Worm (Caenorhabditis elegans) whole organism, L2 larva: ENCODE measurements around the gene ints-2.

Experiments used
- C34F6.9 ChIP-seq: fragments of 150-350 bp; optimal IDR thresholded peaks from 2 replicates; lab custom pipeline; 2014; ENCODE audit warnings: missing biosample characterization, missing genetic modification characterization
- F13H6.1 ChIP-seq: sonication (generic microtip); optimal IDR thresholded peaks from 2 replicates; lab custom pipeline; 2016; ENCODE audit warnings: missing genetic modification characterization, missing compliant biosample characterization
- R02D3.7 ChIP-seq: fragments of 150-350 bp; optimal IDR thresholded peaks from 2 replicates; lab custom pipeline; 2014; ENCODE audit warnings: missing biosample characterization, missing genetic modification characterization
- ZK546.5 ChIP-seq: sonication (generic microtip); optimal IDR thresholded peaks from 2 replicates; lab custom pipeline; 2017; ENCODE audit warnings: missing biosample characterization, missing genetic modification characterization
- alr-1 ChIP-seq: fragments of 150-350 bp; optimal IDR thresholded peaks from 2 replicates; lab custom pipeline; 2014; ENCODE audit warnings: missing biosample characterization, missing genetic modification characterization
- aly-2 ChIP-seq: fragments of 150-350 bp; optimal IDR thresholded peaks from 2 replicates; lab custom pipeline; 2014; ENCODE audit warnings: missing biosample characterization, missing genetic modification characterization
- ama-1 ChIP-seq: fragments of 150-350 bp; optimal IDR thresholded peaks from 2 replicates; lab custom pipeline; 2018; ENCODE audit warnings: inconsistent platforms
- blmp-1 ChIP-seq: sonication (generic microtip); optimal IDR thresholded peaks from 2 replicates; lab custom pipeline; 2017; ENCODE audit warnings: missing genetic modification characterization, mild to moderate bottlenecking, missing compliant biosample characterization, antibody characterized with exemption, moderate library complexity; ENCODE audit not compliant: insufficient read depth
- ceh-16 ChIP-seq: fragments of 150-350 bp; optimal IDR thresholded peaks from 2 replicates; lab custom pipeline; 2014; ENCODE audit warnings: missing biosample characterization, missing genetic modification characterization
- ceh-82 ChIP-seq: fragments of 150-350 bp; optimal IDR thresholded peaks from 2 replicates; lab custom pipeline; 2014; ENCODE audit warnings: missing biosample characterization, missing genetic modification characterization
- crh-2 ChIP-seq: sonication (generic microtip); optimal IDR thresholded peaks from 2 replicates; lab custom pipeline; 2017; ENCODE audit warnings: missing biosample characterization, missing genetic modification characterization
- dmd-4 ChIP-seq: sonication (generic microtip); optimal IDR thresholded peaks from 2 replicates; lab custom pipeline; 2017; ENCODE audit warnings: missing biosample characterization, missing genetic modification characterization
- egl-27 ChIP-seq: sonication (generic microtip); optimal IDR thresholded peaks from 3 replicates; lab custom pipeline; 2017; ENCODE audit warnings: missing biosample characterization, missing genetic modification reagents, missing genetic modification characterization
- elt-1 ChIP-seq: fragments of 150-350 bp; optimal IDR thresholded peaks from 2 replicates; lab custom pipeline; 2014; ENCODE audit warnings: missing biosample characterization, missing genetic modification characterization
- elt-3 ChIP-seq: sonication (generic microtip); optimal IDR thresholded peaks from 2 replicates; lab custom pipeline; 2017; ENCODE audit warnings: missing biosample characterization, missing genetic modification characterization
- fos-1 ChIP-seq: fragments of 150-350 bp; optimal IDR thresholded peaks from 2 replicates; lab custom pipeline; 2014; ENCODE audit warnings: missing biosample characterization, missing genetic modification characterization
- gmeb-1 ChIP-seq: fragments of 150-350 bp; optimal IDR thresholded peaks from 2 replicates; lab custom pipeline; 2014; ENCODE audit warnings: missing biosample characterization, missing genetic modification characterization
- lin-11 ChIP-seq: fragments of 150-350 bp; sonication (generic microtip); optimal IDR thresholded peaks from 2 replicates; lab custom pipeline; 2014; ENCODE audit warnings: missing biosample characterization, missing genetic modification characterization, inconsistent platforms, mixed read lengths
- lin-13 ChIP-seq: fragments of 150-350 bp; optimal IDR thresholded peaks from 2 replicates; lab custom pipeline; 2014; ENCODE audit warnings: missing biosample characterization, missing genetic modification reagents, missing genetic modification characterization
- lin-39 ChIP-seq: fragments of 150-350 bp; optimal IDR thresholded peaks from 2 replicates; lab custom pipeline; 2014; ENCODE audit warnings: missing biosample characterization, missing genetic modification reagents, missing genetic modification characterization
- lsy-2 ChIP-seq, 2 experiments: fragments of 150-350 bp in 1 of 2; sonication (generic microtip) in 1 of 2; optimal IDR thresholded peaks; 2 replicates each; lab custom pipeline; 2014 to 2017; ENCODE audit warnings: missing biosample characterization in 2 of 2, missing genetic modification characterization in 2 of 2
- mab-5 ChIP-seq: fragments of 150-350 bp; optimal IDR thresholded peaks from 2 replicates; lab custom pipeline; 2014; ENCODE audit warnings: missing biosample characterization, missing genetic modification characterization
- mbf-1 ChIP-seq: sonication (generic microtip); optimal IDR thresholded peaks from 2 replicates; lab custom pipeline; 2017; ENCODE audit warnings: missing biosample characterization, missing genetic modification characterization
- mdl-1 ChIP-seq, 2 experiments: fragments of 150-350 bp in 1 of 2; sonication (generic microtip) in 1 of 2; optimal IDR thresholded peaks; 2 replicates each; lab custom pipeline; 2017; ENCODE audit warnings: missing biosample characterization in 2 of 2, missing genetic modification characterization in 2 of 2
- nhr-10 ChIP-seq: sonication (generic microtip); optimal IDR thresholded peaks from 2 replicates; lab custom pipeline; 2017; ENCODE audit warnings: missing biosample characterization, missing genetic modification characterization
- nhr-11 ChIP-seq: fragments of 150-350 bp; optimal IDR thresholded peaks from 2 replicates; lab custom pipeline; 2014; ENCODE audit warnings: missing biosample characterization, missing genetic modification characterization
- nhr-12 ChIP-seq: fragments of 150-350 bp; optimal IDR thresholded peaks from 2 replicates; lab custom pipeline; 2014; ENCODE audit warnings: missing biosample characterization, missing genetic modification characterization
- nhr-129 ChIP-seq: fragments of 150-350 bp; optimal IDR thresholded peaks from 2 replicates; lab custom pipeline; 2014; ENCODE audit warnings: missing biosample characterization, missing genetic modification characterization
- nhr-21 ChIP-seq: fragments of 150-350 bp; optimal IDR thresholded peaks from 2 replicates; lab custom pipeline; 2014; ENCODE audit warnings: missing biosample characterization, missing genetic modification characterization
- nhr-23 ChIP-seq: fragments of 150-350 bp; optimal IDR thresholded peaks from 2 replicates; lab custom pipeline; 2014; ENCODE audit warnings: missing biosample characterization, missing genetic modification reagents, missing genetic modification characterization
- nhr-237 ChIP-seq: fragments of 150-350 bp; optimal IDR thresholded peaks from 2 replicates; lab custom pipeline; 2014; ENCODE audit warnings: missing biosample characterization, missing genetic modification characterization
- nhr-25 ChIP-seq: fragments of 150-350 bp; sonication (generic microtip); optimal IDR thresholded peaks from 3 replicates; lab custom pipeline; 2014; ENCODE audit warnings: missing biosample characterization, missing genetic modification characterization
- nhr-6 ChIP-seq: fragments of 150-350 bp; optimal IDR thresholded peaks from 2 replicates; lab custom pipeline; 2014; ENCODE audit warnings: missing biosample characterization, missing genetic modification characterization
- nhr-77 ChIP-seq: fragments of 150-350 bp; optimal IDR thresholded peaks from 2 replicates; lab custom pipeline; 2014; ENCODE audit warnings: missing biosample characterization, missing genetic modification characterization
- peb-1 ChIP-seq: fragments of 150-350 bp; optimal IDR thresholded peaks from 2 replicates; lab custom pipeline; 2014; ENCODE audit warnings: missing biosample characterization, missing genetic modification characterization
- sem-4 ChIP-seq: fragments of 150-350 bp; optimal IDR thresholded peaks from 2 replicates; lab custom pipeline; 2014; ENCODE audit warnings: missing biosample characterization, missing genetic modification reagents, missing genetic modification characterization
- skn-1 ChIP-seq: sonication (generic microtip); optimal IDR thresholded peaks from 2 replicates; lab custom pipeline; 2017; ENCODE audit warnings: missing biosample characterization, missing genetic modification characterization
- sma-3 ChIP-seq: sonication (generic microtip); optimal IDR thresholded peaks from 2 replicates; lab custom pipeline; 2016; ENCODE audit warnings: missing genetic modification reagents, missing genetic modification characterization, missing compliant biosample characterization
- sma-9 ChIP-seq, 2 experiments: fragments of 150-350 bp in 1 of 2; sonication (generic microtip) in 1 of 2; optimal IDR thresholded peaks; 2 replicates each; lab custom pipeline; 2014 to 2016; ENCODE audit warnings: missing genetic modification characterization in 2 of 2, mild to moderate bottlenecking in 1 of 2, missing biosample characterization in 1 of 2, missing compliant biosample characterization in 1 of 2, missing genetic modification reagents in 1 of 2, moderate library complexity in 1 of 2
- snpc-4 ChIP-seq: fragments of 150-350 bp; optimal IDR thresholded peaks from 2 replicates; lab custom pipeline; 2014; ENCODE audit warnings: missing biosample characterization, missing genetic modification characterization
- unc-39 ChIP-seq: fragments of 150-350 bp; optimal IDR thresholded peaks from 2 replicates; lab custom pipeline; 2014; ENCODE audit warnings: missing biosample characterization, missing genetic modification characterization
- unc-55 ChIP-seq: fragments of 150-350 bp; sonication (generic microtip); optimal IDR thresholded peaks from 3 replicates; lab custom pipeline; 2014; ENCODE audit warnings: missing biosample characterization, missing genetic modification reagents, missing genetic modification characterization
- unc-62 ChIP-seq: fragments of 150-350 bp; optimal IDR thresholded peaks from 2 replicates; lab custom pipeline; 2014; ENCODE audit warnings: missing biosample characterization, missing genetic modification reagents, missing genetic modification characterization
- zag-1 ChIP-seq: fragments of 150-350 bp; optimal IDR thresholded peaks from 2 replicates; lab custom pipeline; 2014; ENCODE audit warnings: missing biosample characterization, missing genetic modification characterization
- ztf-1 ChIP-seq: fragments of 200-800 bp; sonication (Bioruptor generic); conservative IDR thresholded peaks from 2 replicates; pipeline ENCODE4 v1.3.6; 2022; ENCODE audit warnings: missing genetic modification characterization, missing compliant biosample characterization
- ztf-11 ChIP-seq: sonication (generic microtip); optimal IDR thresholded peaks from 2 replicates; lab custom pipeline; 2017; ENCODE audit warnings: missing biosample characterization, missing genetic modification characterization
- ztf-4 ChIP-seq: fragments of 150-350 bp; optimal IDR thresholded peaks from 2 replicates; lab custom pipeline; 2014; ENCODE audit warnings: missing biosample characterization, missing genetic modification characterization

ints-2 gene

DNA sequence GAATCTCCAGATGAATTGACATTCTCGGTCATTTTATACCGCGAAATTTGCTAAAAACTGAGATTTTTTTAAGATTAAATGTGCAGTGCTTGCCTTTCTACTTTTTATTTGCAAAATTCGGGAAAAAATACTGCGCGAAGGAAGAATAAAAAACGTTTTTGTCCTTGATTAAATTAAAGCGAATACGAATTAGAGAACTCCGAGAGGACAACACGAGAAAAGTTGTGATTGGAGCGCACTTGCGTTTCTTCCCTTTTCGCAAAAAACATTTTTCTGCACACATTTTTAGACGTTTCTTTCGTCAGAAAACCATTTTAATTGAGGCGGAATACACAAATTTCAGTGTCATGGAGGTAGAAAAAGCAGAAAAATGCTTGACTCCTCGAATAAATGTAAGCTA is at the start of gene ints-2, which contains the start of gene trm-1:
Gene ints-2 (plus strand): TSS at position 249 of the 400 bp plus-strand sequence.
Gene trm-1 (minus strand): TSS at position 175 of the 400 bp plus-strand sequence.
- peak; percentile 22 for TF ChIP-seq sem-4 (tag; lab: Kevin White, UChicago)
- peak; percentile 13 for TF ChIP-seq nhr-10
- TF ChIP-seq C34F6.9 (tag; lab: Kevin White, UChicago): peak; percentile 86
- peak; percentile 60 for TF ChIP-seq nhr-129
- no peak for TF ChIP-seq lin-11
- no peak for TF ChIP-seq ceh-16 (tag; lab: Kevin White, UChicago)
- no peak for TF ChIP-seq ztf-4 (tag; lab: Kevin White, UChicago)
- TF ChIP-seq nhr-77: no peak
- TF ChIP-seq unc-55 (GFP tag; lab: Kevin White, UChicago): peak; percentile 82
- TF ChIP-seq elt-3: no peak
- TF ChIP-seq nhr-25: peak; percentile 68
- peak; percentile 51 for TF ChIP-seq sma-3
- no peak for TF ChIP-seq mdl-1 (tag; optimal IDR thresholded peaks at IDR 0.05; lab: Kevin White, UChicago)
- no peak for TF ChIP-seq unc-62 (GFP tag; lab: Kevin White, UChicago)
- no peak for TF ChIP-seq dmd-4 (tag; lab: Kevin White, UChicago)
- TF ChIP-seq F13H6.1 (tag; lab: Kevin White, UChicago): peak; percentile 45
- peak; percentile 65 for TF ChIP-seq egl-27 (tag; lab: Kevin White, UChicago)
- peak; percentile 56 for TF ChIP-seq lin-13
- TF ChIP-seq blmp-1 (tag; lab: Kevin White, UChicago): no peak
- TF ChIP-seq alr-1: no peak
- TF ChIP-seq peb-1: no peak
- no peak for TF ChIP-seq ZK546.5 (tag; lab: Kevin White, UChicago)
- peak; percentile 63 for TF ChIP-seq sma-9 (GFP tag; optimal IDR thresholded peaks at IDR 0.05; lab: Kevin White, UChicago)
- TF ChIP-seq sma-9 (tag; optimal IDR thresholded peaks at IDR 0.05; lab: Kevin White, UChicago): no peak
- no peak for TF ChIP-seq nhr-237 (tag; lab: Kevin White, UChicago)
- TF ChIP-seq nhr-12: no peak
- TF ChIP-seq crh-2 (tag; lab: Kevin White, UChicago): peak; percentile 64
- no peak for TF ChIP-seq nhr-6 (tag; lab: Kevin White, UChicago)
- TF ChIP-seq fos-1 (tag; lab: Kevin White, UChicago): peak; percentile 30
- no peak for TF ChIP-seq skn-1 (tag; lab: Kevin White, UChicago)
- TF ChIP-seq zag-1 (tag; lab: Kevin White, UChicago): peak; percentile 42
- peak; percentile 60 to 80 for TF ChIP-seq lsy-2 (tag; optimal IDR thresholded peaks at IDR 0.05; lab: Kevin White, UChicago)
- TF ChIP-seq ama-1 (lab: Kevin White, UChicago): peak; percentile 25
- peak; percentile 73 for TF ChIP-seq gmeb-1 (tag; lab: Kevin White, UChicago)

DNA sequence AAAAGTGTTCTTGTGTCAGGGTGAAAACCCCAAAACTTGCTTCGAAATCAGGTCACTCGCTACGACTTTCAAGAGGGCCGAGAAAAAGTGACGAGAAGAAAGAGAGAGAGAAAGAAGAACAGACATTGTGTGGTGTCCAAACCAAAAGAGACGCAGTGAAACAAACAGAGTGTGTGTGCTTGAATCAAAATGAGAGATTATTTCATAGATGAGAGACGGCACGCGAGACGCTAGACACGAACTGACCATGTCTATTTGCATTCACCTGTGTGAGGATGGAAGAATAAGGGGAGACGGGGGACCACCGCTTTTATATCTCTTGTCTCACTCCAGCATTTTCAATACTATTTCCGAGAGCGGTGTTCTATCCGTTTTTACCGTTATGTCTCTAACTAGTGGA is 49.3 kb upstream of the ints-2 start:
- no peak for TF ChIP-seq elt-1 (tag; lab: Kevin White, UChicago)
- no peak for TF ChIP-seq peb-1
- TF ChIP-seq nhr-237 (tag; lab: Kevin White, UChicago): no peak
- peak; percentile 63 for TF ChIP-seq nhr-21 (tag; lab: Kevin White, UChicago)
- TF ChIP-seq nhr-11: no peak
- no peak for TF ChIP-seq mbf-1 (tag; lab: Kevin White, UChicago)
- peak; percentile 78 for TF ChIP-seq sma-9 (GFP tag; optimal IDR thresholded peaks at IDR 0.05; lab: Kevin White, UChicago)
- no peak for TF ChIP-seq sma-9 (tag; optimal IDR thresholded peaks at IDR 0.05; lab: Kevin White, UChicago)
- no peak for TF ChIP-seq nhr-6 (tag; lab: Kevin White, UChicago)
- peak; percentile 6 to 62 for TF ChIP-seq lsy-2 (tag; optimal IDR thresholded peaks at IDR 0.05; lab: Kevin White, UChicago)
- TF ChIP-seq sem-4 (tag; lab: Kevin White, UChicago): peak; percentile 14
- no peak for TF ChIP-seq ztf-1 (GFP tag; lab: Robert Waterston, UW)
- no peak for TF ChIP-seq dmd-4 (tag; lab: Kevin White, UChicago)
- TF ChIP-seq nhr-10: no peak
- no peak for TF ChIP-seq unc-39 (tag; lab: Kevin White, UChicago)
- peak; percentile 50 for TF ChIP-seq blmp-1 (tag; lab: Kevin White, UChicago)
- TF ChIP-seq lin-13: peak; percentile 32
- no peak for TF ChIP-seq aly-2 (tag; lab: Kevin White, UChicago)
- peak; percentile 79 for TF ChIP-seq C34F6.9 (tag; lab: Kevin White, UChicago)
- TF ChIP-seq ztf-11: no peak
- no peak for TF ChIP-seq lin-39
- peak; percentile 31 for TF ChIP-seq zag-1 (tag; lab: Kevin White, UChicago)
- TF ChIP-seq nhr-12: no peak
- no peak for TF ChIP-seq skn-1 (tag; lab: Kevin White, UChicago)
- TF ChIP-seq nhr-25: peak; percentile 75
- TF ChIP-seq ama-1 (lab: Kevin White, UChicago): no peak
- no peak for TF ChIP-seq mab-5 (tag; lab: Kevin White, UChicago)
- TF ChIP-seq fos-1 (tag; lab: Kevin White, UChicago): peak; percentile 87
- TF ChIP-seq unc-62 (GFP tag; lab: Kevin White, UChicago): no peak
- peak; percentile 37 for TF ChIP-seq ceh-82
- no peak for TF ChIP-seq nhr-77
- TF ChIP-seq nhr-129: peak; percentile 92
- TF ChIP-seq gmeb-1 (tag; lab: Kevin White, UChicago): peak; percentile 42
- peak; percentile 86 for TF ChIP-seq F13H6.1 (tag; lab: Kevin White, UChicago)
- no peak for TF ChIP-seq alr-1
- peak; percentile 60 for TF ChIP-seq crh-2 (tag; lab: Kevin White, UChicago)
- TF ChIP-seq ceh-16 (tag; lab: Kevin White, UChicago): peak; percentile 56
- TF ChIP-seq ZK546.5 (tag; lab: Kevin White, UChicago): no peak
- TF ChIP-seq egl-27 (tag; lab: Kevin White, UChicago): peak; percentile 76
- TF ChIP-seq ztf-4 (tag; lab: Kevin White, UChicago): no peak
- TF ChIP-seq nhr-23 (tag; lab: Kevin White, UChicago): no peak
- peak; percentile 84 for TF ChIP-seq sma-3
- TF ChIP-seq snpc-4 (tag; lab: Kevin White, UChicago): peak; percentile 12
- no peak for TF ChIP-seq elt-3
- TF ChIP-seq R02D3.7 (tag; lab: Kevin White, UChicago): no peak
- no peak for TF ChIP-seq lin-11
